Fruit fly (Drosophila melanogaster) whole organism, embryonic: ENCODE results near the gene jagn.
A peak's percentile ranks its signal among the peaks of the same experiment; 100 is the strongest.

Experiments
- CG10321 ChIP-seq: fragments of 200-800 bp; sonication (Bioruptor generic); IDR thresholded peaks from 2 replicates; pipeline ENCODE4 v1.3.6; 2022; ENCODE audit warnings: missing biosample characterization, missing genetic modification characterization
- CG10565 ChIP-seq: fragments of 200-800 bp; sonication (Bioruptor generic); optimal IDR thresholded peaks from 3 replicates; lab custom pipeline; 2016; ENCODE audit warnings: missing biosample characterization, mild to moderate bottlenecking, missing genetic modification characterization
- CG12219 ChIP-seq: fragments of 200-800 bp; sonication (Bioruptor generic); optimal IDR thresholded peaks from 3 replicates; lab custom pipeline; 2018; ENCODE audit warnings: missing biosample characterization, mild to moderate bottlenecking, missing genetic modification characterization
- CG12236 ChIP-seq: fragments of 200-800 bp; sonication (Bioruptor generic); optimal IDR thresholded peaks from 2 replicates; lab custom pipeline; 2016; ENCODE audit warnings: missing biosample characterization, missing genetic modification characterization
- CG12299 ChIP-seq: fragments of 200-800 bp; sonication (Bioruptor generic); optimal IDR thresholded peaks from 2 replicates; lab custom pipeline; 2018; ENCODE audit warnings: missing biosample characterization, mild to moderate bottlenecking, missing genetic modification characterization
- CG1233 ChIP-seq: fragments of 200-800 bp; sonication (Bioruptor generic); optimal IDR thresholded peaks from 4 replicates; lab custom pipeline; 2018; ENCODE audit warnings: missing biosample characterization, mild to moderate bottlenecking, missing genetic modification characterization
- CG13296 ChIP-seq: fragments of 200-800 bp; sonication (Bioruptor generic); optimal IDR thresholded peaks from 3 replicates; lab custom pipeline; 2018; ENCODE audit warnings: missing biosample characterization, mild to moderate bottlenecking, missing genetic modification characterization
- CG14710 ChIP-seq: fragments of 200-800 bp; sonication (Bioruptor generic); optimal IDR thresholded peaks from 3 replicates; lab custom pipeline; 2019; ENCODE audit warnings: missing biosample characterization, mild to moderate bottlenecking, missing genetic modification characterization, moderate library complexity
- CG14860 ChIP-seq: fragments of 200-800 bp; sonication (Bioruptor generic); IDR thresholded peaks from 3 replicates; pipeline ENCODE4 v1.3.6; 2022; ENCODE audit warnings: missing biosample characterization, missing genetic modification characterization; ENCODE audit not compliant: partially characterized antibody
- CG16863 ChIP-seq: fragments of 200-800 bp; sonication (Bioruptor generic); optimal IDR thresholded peaks from 3 replicates; lab custom pipeline; 2016; ENCODE audit warnings: missing biosample characterization, missing genetic modification characterization
- CG17328 ChIP-seq: fragments of 200-800 bp; sonication (Bioruptor generic); IDR thresholded peaks from 2 replicates; pipeline ENCODE4 v1.3.6; 2022; ENCODE audit warnings: missing biosample characterization, missing genetic modification characterization
- CG17912 ChIP-seq: fragments of 200-800 bp; sonication (Bioruptor generic); optimal IDR thresholded peaks from 2 replicates; lab custom pipeline; 2018; ENCODE audit warnings: missing biosample characterization, mild to moderate bottlenecking, missing genetic modification characterization
- CG31365 ChIP-seq: fragments of 200-800 bp; sonication (Bioruptor generic); optimal IDR thresholded peaks from 2 replicates; lab custom pipeline; 2018; ENCODE audit warnings: missing biosample characterization, mild to moderate bottlenecking, missing genetic modification characterization
- CG32532 ChIP-seq: fragments of 200-800 bp; sonication (Bioruptor generic); IDR thresholded peaks from 2 replicates; pipeline ENCODE4 v1.3.6; 2022; ENCODE audit warnings: missing biosample characterization, missing genetic modification characterization
- CG3995 ChIP-seq: fragments of 200-800 bp; sonication (Bioruptor generic); optimal IDR thresholded peaks from 3 replicates; lab custom pipeline; 2016; ENCODE audit warnings: missing biosample characterization, missing genetic modification characterization
- CG4424 ChIP-seq: fragments of 200-800 bp; sonication (Bioruptor generic); optimal IDR thresholded peaks from 3 replicates; lab custom pipeline; 2016; ENCODE audit warnings: missing biosample characterization, missing genetic modification characterization
- CG4854 ChIP-seq: fragments of 200-800 bp; sonication (Bioruptor generic); optimal IDR thresholded peaks from 2 replicates; lab custom pipeline; 2016; ENCODE audit warnings: missing biosample characterization, missing genetic modification characterization, inconsistent platforms
- CG7987 ChIP-seq: fragments of 200-800 bp; sonication (Bioruptor generic); optimal IDR thresholded peaks from 2 replicates; lab custom pipeline; 2018; ENCODE audit warnings: missing biosample characterization, mild to moderate bottlenecking, missing genetic modification characterization, moderate library complexity
- CG8944 ChIP-seq: fragments of 200-800 bp; sonication (Bioruptor generic); optimal IDR thresholded peaks from 3 replicates; lab custom pipeline; 2016; ENCODE audit warnings: missing biosample characterization, missing genetic modification characterization
- Dip2 ChIP-seq: fragments of 200-800 bp; sonication (Bioruptor generic); IDR thresholded peaks from 2 replicates; pipeline ENCODE4 v1.3.6; 2022; ENCODE audit warnings: missing biosample characterization, missing genetic modification characterization
- HHEX ChIP-seq: fragments of 200-800 bp; sonication (Bioruptor generic); optimal IDR thresholded peaks from 3 replicates; lab custom pipeline; 2017; ENCODE audit warnings: missing biosample characterization, mild to moderate bottlenecking, missing genetic modification characterization, missing genetic modification reagents
- Hsf ChIP-seq: fragments of 200-800 bp; sonication (Bioruptor generic); optimal IDR thresholded peaks from 3 replicates; lab custom pipeline; 2016; ENCODE audit warnings: missing biosample characterization, missing genetic modification characterization
- Neu2 ChIP-seq: fragments of 200-800 bp; sonication (Bioruptor generic); optimal IDR thresholded peaks from 3 replicates; lab custom pipeline; 2016; ENCODE audit warnings: missing biosample characterization, missing genetic modification characterization, borderline replicate concordance
- Opbp ChIP-seq: fragments of 200-800 bp; sonication (Bioruptor generic); IDR thresholded peaks from 3 replicates; pipeline ENCODE4 v1.3.6; 2022; ENCODE audit warnings: missing biosample characterization, missing genetic modification characterization; ENCODE audit not compliant: partially characterized antibody
- Optix ChIP-seq: fragments of 200-800 bp; sonication (Bioruptor generic); IDR thresholded peaks from 3 replicates; pipeline ENCODE4 v1.3.6; 2022; ENCODE audit warnings: missing biosample characterization, missing genetic modification characterization
- Rx ChIP-seq: fragments of 200-800 bp; sonication (Bioruptor generic); IDR thresholded peaks from 2 replicates; pipeline ENCODE4 v1.3.6; 2022; ENCODE audit warnings: missing biosample characterization, missing genetic modification characterization
- Stat92E ChIP-seq, 3 experiments: fragments of >200 bp in 2 of 3; fragments of 200-800 bp in 1 of 3; sonication (Bioruptor generic) in 1 of 3; optimal IDR thresholded peaks; 2 replicates each; lab custom pipeline; 2017 to 2019; ENCODE audit warnings: missing biosample characterization in 3 of 3, missing genetic modification characterization in 3 of 3, mild to moderate bottlenecking in 1 of 3, moderate library complexity in 1 of 3
- Taf1 ChIP-seq: fragments of 200-800 bp; sonication (Bioruptor generic); IDR thresholded peaks from 2 replicates; pipeline ENCODE4 v1.3.6; 2022; ENCODE audit warnings: missing biosample characterization, missing genetic modification characterization
- YL-1 ChIP-seq: fragments of 200-800 bp; sonication (Bioruptor generic); optimal IDR thresholded peaks from 3 replicates; lab custom pipeline; 2017; ENCODE audit warnings: missing biosample characterization, mild to moderate bottlenecking, missing genetic modification characterization
- ab ChIP-seq: fragments of 200-800 bp; sonication (Bioruptor generic); optimal IDR thresholded peaks from 2 replicates; lab custom pipeline; 2016; ENCODE audit warnings: missing biosample characterization, missing genetic modification characterization
- ara ChIP-seq: fragments of 200-800 bp; sonication (Bioruptor generic); IDR thresholded peaks from 2 replicates; pipeline ENCODE4 v1.3.6; 2022; ENCODE audit warnings: missing biosample characterization, missing genetic modification characterization
- cad ChIP-seq: fragments of >200 bp; optimal IDR thresholded peaks from 2 replicates; lab custom pipeline; 2017; ENCODE audit warnings: missing biosample characterization, missing genetic modification characterization
- crc ChIP-seq: fragments of 200-800 bp; sonication (Bioruptor generic); optimal IDR thresholded peaks from 2 replicates; lab custom pipeline; 2016; ENCODE audit warnings: missing biosample characterization, missing genetic modification characterization
- dati ChIP-seq: fragments of 200-800 bp; sonication (Bioruptor generic); IDR thresholded peaks from 2 replicates; pipeline ENCODE4 v1.3.6; 2022; ENCODE audit warnings: missing biosample characterization, missing genetic modification characterization
- dysf ChIP-seq: fragments of 200-800 bp; sonication (Bioruptor generic); IDR thresholded peaks from 3 replicates; pipeline ENCODE4 v1.3.6; 2022; ENCODE audit warnings: missing biosample characterization, missing genetic modification characterization
- fru ChIP-seq: fragments of >200 bp; optimal IDR thresholded peaks from 2 replicates; lab custom pipeline; 2017
- fu2 ChIP-seq: fragments of 200-800 bp; sonication (Bioruptor generic); optimal IDR thresholded peaks from 2 replicates; lab custom pipeline; 2016; ENCODE audit warnings: missing biosample characterization, missing genetic modification characterization
- gem ChIP-seq: fragments of 200-800 bp; sonication (Bioruptor generic); optimal IDR thresholded peaks from 2 replicates; lab custom pipeline; 2019; ENCODE audit warnings: missing biosample characterization, mild to moderate bottlenecking, missing genetic modification characterization, moderate library complexity
- gfzf ChIP-seq: fragments of 200-800 bp; sonication (Bioruptor generic); optimal IDR thresholded peaks from 2 replicates; lab custom pipeline; 2016; ENCODE audit warnings: missing biosample characterization, mild to moderate bottlenecking, missing genetic modification characterization, moderate library complexity
- gt ChIP-seq: fragments of 200-800 bp; sonication (Bioruptor generic); IDR thresholded peaks from 2 replicates; pipeline ENCODE4 v1.3.6; 2022; ENCODE audit warnings: missing biosample characterization, missing genetic modification characterization
- kni ChIP-seq: fragments of 200-800 bp; sonication (Bioruptor generic); optimal IDR thresholded peaks from 3 replicates; lab custom pipeline; 2017; ENCODE audit warnings: mild to moderate bottlenecking, missing biosample characterization, missing genetic modification reagents, missing genetic modification characterization
- knrl ChIP-seq: fragments of 200-800 bp; sonication (Bioruptor generic); IDR thresholded peaks from 3 replicates; pipeline ENCODE4 v1.3.6; 2022; ENCODE audit warnings: missing biosample characterization, missing genetic modification characterization; ENCODE audit not compliant: partially characterized antibody
- pan ChIP-seq, 4 experiments: fragments of >200 bp in 3 of 4; fragments of 200-800 bp in 1 of 4; sonication (Bioruptor generic) in 1 of 4; optimal IDR thresholded peaks in 3 of 4; IDR thresholded peaks in 1 of 4; 2 replicates each; pipeline versions ENCODE4 v1.3.6 to Lab custom; 2017 to 2022; ENCODE audit warnings: missing biosample characterization in 2 of 4, missing genetic modification characterization in 2 of 4, mixed read lengths in 1 of 4
- salm ChIP-seq: fragments of 200-800 bp; sonication (Bioruptor generic); optimal IDR thresholded peaks from 2 replicates; lab custom pipeline; 2018; ENCODE audit warnings: missing biosample characterization, mild to moderate bottlenecking, missing genetic modification characterization
- sc ChIP-seq, 3 experiments: fragments of >200 bp in 2 of 3; fragments of 200-800 bp in 1 of 3; sonication (Bioruptor generic) in 1 of 3; optimal IDR thresholded peaks; 2 replicates in 2 of 3; 3 replicates in 1 of 3; lab custom pipeline; 2017; ENCODE audit warnings: mild to moderate bottlenecking in 1 of 3, missing biosample characterization in 1 of 3, missing genetic modification characterization in 1 of 3, missing genetic modification reagents in 1 of 3
- sqz ChIP-seq: fragments of 200-800 bp; sonication (Bioruptor generic); optimal IDR thresholded peaks from 3 replicates; lab custom pipeline; 2018; ENCODE audit warnings: missing biosample characterization, mild to moderate bottlenecking, missing genetic modification characterization
- unpg ChIP-seq: fragments of 200-800 bp; sonication (Bioruptor generic); optimal IDR thresholded peaks from 3 replicates; lab custom pipeline; 2018; ENCODE audit warnings: missing biosample characterization, mild to moderate bottlenecking, missing genetic modification characterization, moderate library complexity

jagn gene

dm6 chr3R:5789025-5789953 lies 10.2 kb downstream of the jagn start, which contains the start of the genes Hat1 and Rpn5 (continued):
- TF ChIP-seq Dip2 (no peak), CG14710 (tag; lab: Kevin White, UChicago) (peak; percentile 89), Stat92E (GFP tag; optimal IDR thresholded peaks at IDR 0.05; lab: Kevin White, UChicago) (peak in 1 of 3 experiments; percentile 25), gem (tag; lab: Kevin White, UChicago) (peak; percentile 78), dati (no peak), knrl (GFP tag; lab: Robert Waterston, UW) (peak; percentile 84), CG17328 (GFP tag; lab: Robert Waterston, UW) (peak; percentile 41; the same call in 1 of the 2 replicates), dysf (GFP tag; lab: Robert Waterston, UW) (peak; percentile 72; the same call in 2 of the 3 replicates), CG12299 (peak; percentile 26), Opbp (GFP tag; lab: Robert Waterston, UW) (peak; percentile 98), crc (GFP tag; lab: Kevin White, UChicago) (peak; percentile 80), CG1233 (GFP tag; lab: Kevin White, UChicago) (peak; percentile 65), pan (optimal IDR thresholded peaks at IDR 0.05; lab: Kevin White, UChicago) (no peak), pan (GFP tag; optimal IDR thresholded peaks at IDR 0.05 in 1 of 2, IDR thresholded peaks at IDR 0.05 in 1 of 2) (peak in 1 of 2 experiments; percentile 31), Neu2 (GFP tag; lab: Kevin White, UChicago) (peak; percentile 74), gt (GFP tag; lab: Robert Waterston, UW) (no peak), YL-1 (peak; percentile 63), CG31365 (tag; lab: Kevin White, UChicago) (no peak), CG32532 (peak; percentile 77), CG10565 (GFP tag; lab: Kevin White, UChicago) (peak; percentile 17), CG7987 (peak; percentile 8), Taf1 (GFP tag; lab: Robert Waterston, UW) (peak; percentile 58; the same call in 1 of the 2 replicates), sc (optimal IDR thresholded peaks at IDR 0.05; lab: Kevin White, UChicago) (no peak), sc (GFP tag; optimal IDR thresholded peaks at IDR 0.05; lab: Kevin White, UChicago) (peak; percentile 63), CG12236 (GFP tag; lab: Kevin White, UChicago) (peak; percentile 69), fru (lab: Kevin White, UChicago) (no peak), CG3995 (GFP tag; lab: Kevin White, UChicago) (peak; percentile 93), kni (GFP tag; lab: Kevin White, UChicago) (no peak), CG4424 (GFP tag; lab: Kevin White, UChicago) (peak; percentile 91), CG17912 (GFP tag; lab: Kevin White, UChicago) (no peak), ara (no peak), unpg (GFP tag; lab: Kevin White, UChicago) (peak; percentile 66), salm (tag; lab: Kevin White, UChicago) (no peak), CG12219 (no peak), CG4854 (GFP tag; lab: Kevin White, UChicago) (peak; percentile 80), cad (GFP tag; lab: Kevin White, UChicago) (no peak), HHEX (GFP tag; lab: Kevin White, UChicago) (peak; percentile 66), gfzf (GFP tag; lab: Kevin White, UChicago) (peak; percentile 38), CG16863 (GFP tag; lab: Kevin White, UChicago) (peak; percentile 92), Rx (GFP tag; lab: Robert Waterston, UW) (no peak; the same call in 1 of the 2 replicates), sqz (no peak), Optix (GFP tag; lab: Robert Waterston, UW) (no peak), CG8944 (GFP tag; lab: Kevin White, UChicago) (peak; percentile 85), CG10321 (GFP tag; lab: Robert Waterston, UW) (no peak; the same call in 1 of the 2 replicates), fu2 (GFP tag; lab: Kevin White, UChicago) (peak; percentile 93), Hsf (GFP tag; lab: Kevin White, UChicago) (peak; percentile 93), CG13296 (peak; percentile 52), ab (GFP tag; lab: Kevin White, UChicago) (peak; percentile 82), CG14860 (GFP tag; lab: Robert Waterston, UW) (peak; percentile 68; the same call in 2 of the 3 replicates)
